Worm (Caenorhabditis elegans): ENCODE measurements around the gene ugt-39.

Gene ugt-39

DNA sequence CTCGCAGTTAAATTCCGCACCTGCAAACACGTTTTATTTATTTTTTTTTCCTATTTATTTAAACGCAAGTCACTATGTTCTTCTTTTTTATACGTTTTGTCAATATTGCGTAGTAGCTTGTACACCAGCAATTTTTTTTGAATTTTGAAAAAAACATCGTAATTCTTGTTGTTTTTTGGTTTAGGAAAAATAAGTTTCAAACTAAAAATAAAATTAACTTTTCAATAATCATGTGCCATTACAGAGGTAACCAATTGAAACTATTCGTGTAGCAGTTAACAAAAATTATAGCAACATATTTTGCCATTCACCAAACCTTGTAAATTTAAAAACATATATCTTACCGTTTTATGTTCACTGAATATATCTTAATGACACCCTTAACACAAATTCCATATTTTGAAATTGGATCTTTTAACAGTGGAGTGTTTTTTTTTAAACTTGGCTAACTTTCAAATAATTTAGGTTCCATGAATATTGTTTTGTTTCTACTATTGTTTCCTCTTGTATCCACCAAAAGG lies 33.7 kb upstream of the ugt-39 start, which contains the start of gene lmd-5:
lmd-5 (plus strand) TSS at position 471 of the 521 bp plus-strand sequence.
- no peak for TF ChIP-seq him-1 (tag; optimal IDR thresholded peaks at IDR 0.05)
- TF ChIP-seq ztf-28 (GFP tag; IDR thresholded peaks at IDR 0.05): no peak
- TF ChIP-seq Y56A3A.18 (GFP tag; IDR thresholded peaks at IDR 0.05): no peak
- TF ChIP-seq T26A5.8 (tag; optimal IDR thresholded peaks at IDR 0.05): no peak
- TF ChIP-seq K12H6.12 (tag; optimal IDR thresholded peaks at IDR 0.05): no peak
- TF ChIP-seq snpc-4 (GFP tag; optimal IDR thresholded peaks at IDR 0.05): no peak
- TF ChIP-seq snpc-4 (tag; optimal IDR thresholded peaks at IDR 0.05): no peak
- TF ChIP-seq rcor-1 (GFP tag; IDR thresholded peaks at IDR 0.05): no peak
- no peak for TF ChIP-seq aptf-2 (GFP tag; conservative IDR thresholded peaks at IDR 0.05)
- no peak for TF ChIP-seq ceh-100 (GFP tag; IDR thresholded peaks at IDR 0.05)
- TF ChIP-seq hmg-1.2 (GFP tag; IDR thresholded peaks at IDR 0.05): no peak
- no peak for TF ChIP-seq T07F8.4 (tag; optimal IDR thresholded peaks at IDR 0.05)

DNA sequence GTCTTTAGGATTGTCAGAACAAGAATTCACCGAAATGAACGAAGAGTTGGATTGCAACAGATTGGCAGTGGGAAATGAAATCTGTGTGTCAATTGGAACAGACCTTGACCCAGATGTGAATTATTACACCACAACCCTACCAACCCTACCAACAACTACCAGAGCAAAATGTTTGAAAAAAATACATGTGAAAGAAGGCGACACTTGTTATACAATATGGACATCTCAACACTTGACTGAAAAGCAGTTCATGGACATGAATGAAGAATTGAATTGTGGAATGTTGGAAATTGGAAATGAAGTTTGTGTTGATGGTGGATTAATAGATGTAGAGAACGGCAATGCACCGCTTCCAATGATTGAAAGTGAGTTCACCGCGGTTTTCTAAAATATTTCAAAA lies 33.0 kb upstream of the ugt-39 start:
- TF ChIP-seq mel-28 (tag; optimal IDR thresholded peaks at IDR 0.05; ENCODE audit: borderline replicate concordance): no peak
- no peak for TF ChIP-seq F57A8.1 (GFP tag; optimal IDR thresholded peaks at IDR 0.05)
- no peak for TF ChIP-seq snpc-4 (GFP tag; optimal IDR thresholded peaks at IDR 0.05)
- TF ChIP-seq snpc-4 (tag; optimal IDR thresholded peaks at IDR 0.05): no peak
- TF ChIP-seq Y53F4B.3 (GFP tag; IDR thresholded peaks at IDR 0.05): no peak
- no peak for TF ChIP-seq lsl-1 (GFP tag; optimal IDR thresholded peaks at IDR 0.05)
- TF ChIP-seq ama-1 (optimal IDR thresholded peaks at IDR 0.05): no peak
- no peak for TF ChIP-seq ama-1 (GFP tag; optimal IDR thresholded peaks at IDR 0.05)
- TF ChIP-seq F57C9.4 (tag; optimal IDR thresholded peaks at IDR 0.05): no peak
- no peak for TF ChIP-seq somi-1 (GFP tag; optimal IDR thresholded peaks at IDR 0.05)
- no peak for TF ChIP-seq pbrm-1 (GFP tag; IDR thresholded peaks at IDR 0.05)
- TF ChIP-seq bed-1 (GFP tag; IDR thresholded peaks at IDR 0.05): no peak
- no peak for TF ChIP-seq B0035.1 (tag; optimal IDR thresholded peaks at IDR 0.05)
- no peak for TF ChIP-seq C17E4.6 (GFP tag; IDR thresholded peaks at IDR 0.05)
- TF ChIP-seq dpl-1 (GFP tag; optimal IDR thresholded peaks at IDR 0.05): no peak
- TF ChIP-seq fkh-3 (tag; optimal IDR thresholded peaks at IDR 0.05): no peak
- TF ChIP-seq madf-8 (GFP tag; conservative IDR thresholded peaks at IDR 0.05): no peak
- no peak for TF ChIP-seq nfyb-1 (GFP tag; IDR thresholded peaks at IDR 0.05)
- no peak for TF ChIP-seq snpc-1.3 (tag; optimal IDR thresholded peaks at IDR 0.05; ENCODE audit: insufficient read depth)
- no peak for TF ChIP-seq ceh-58 (GFP tag; IDR thresholded peaks at IDR 0.05)
- no peak for TF ChIP-seq lin-26 (GFP tag; IDR thresholded peaks at IDR 0.05)
- TF ChIP-seq athp-1 (tag; optimal IDR thresholded peaks at IDR 0.05): no peak

DNA sequence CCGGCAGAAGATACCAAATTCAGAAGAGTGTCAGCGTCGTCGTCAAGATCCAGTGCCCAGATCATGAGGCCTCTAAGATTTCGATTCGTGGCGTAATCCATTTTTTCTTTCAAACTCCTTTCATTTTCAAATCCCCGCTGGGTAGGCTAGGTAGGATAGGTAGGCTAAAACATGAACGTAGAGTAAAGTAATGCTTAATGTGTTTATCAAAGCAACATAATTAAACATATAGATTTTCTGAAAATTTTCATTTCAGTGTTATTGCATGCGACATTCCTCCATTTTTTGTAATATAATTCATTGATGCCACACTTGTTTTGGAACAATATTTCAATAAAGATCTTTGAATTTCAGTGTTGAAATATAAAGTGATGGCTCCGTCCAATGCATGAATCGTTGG lies 27.5 kb upstream of the ugt-39 start, which contains the start of gene T01C4.8:
T01C4.8 (minus strand) TSS at position 101 of the 400 bp plus-strand sequence.
- TF ChIP-seq sdz-38 (tag; optimal IDR thresholded peaks at IDR 0.05): no peak
- no peak for TF ChIP-seq hlh-12 (tag; optimal IDR thresholded peaks at IDR 0.05)
- no peak for TF ChIP-seq ceh-91 (GFP tag; IDR thresholded peaks at IDR 0.05)
- TF ChIP-seq Y53F4B.3 (GFP tag; IDR thresholded peaks at IDR 0.05): no peak
- no peak for TF ChIP-seq nhr-90 (tag; optimal IDR thresholded peaks at IDR 0.05)
- no peak for TF ChIP-seq B0336.3 (GFP tag; IDR thresholded peaks at IDR 0.05)
- TF ChIP-seq lag-1 (GFP tag; IDR thresholded peaks at IDR 0.05): no peak
- no peak for TF ChIP-seq tbp1 (GFP tag; optimal IDR thresholded peaks at IDR 0.05)
- no peak for TF ChIP-seq nhr-27 (tag; optimal IDR thresholded peaks at IDR 0.05)
- no peak for TF ChIP-seq B0261.1 (tag; optimal IDR thresholded peaks at IDR 0.05)
- TF ChIP-seq cebp-1 (GFP tag; IDR thresholded peaks at IDR 0.05): no peak
- no peak for TF ChIP-seq cebp-1 (tag; optimal IDR thresholded peaks at IDR 0.05)

Measured in whole organism, young adult.